Worm (Caenorhabditis elegans) whole organism, L2 larva: ENCODE results near the gene pqn-37.

Source experiments
- C34F6.9 ChIP-seq: fragments of 150-350 bp; optimal IDR thresholded peaks from 2 replicates; lab custom pipeline; 2014; ENCODE audit warnings: missing biosample characterization, missing genetic modification characterization
- F13H6.1 ChIP-seq: sonication (generic microtip); optimal IDR thresholded peaks from 2 replicates; lab custom pipeline; 2016; ENCODE audit warnings: missing genetic modification characterization, missing compliant biosample characterization
- alr-1 ChIP-seq: fragments of 150-350 bp; optimal IDR thresholded peaks from 2 replicates; lab custom pipeline; 2014; ENCODE audit warnings: missing biosample characterization, missing genetic modification characterization
- aly-2 ChIP-seq: fragments of 150-350 bp; optimal IDR thresholded peaks from 2 replicates; lab custom pipeline; 2014; ENCODE audit warnings: missing biosample characterization, missing genetic modification characterization
- ama-1 ChIP-seq: fragments of 150-350 bp; optimal IDR thresholded peaks from 2 replicates; lab custom pipeline; 2018; ENCODE audit warnings: inconsistent platforms
- blmp-1 ChIP-seq: sonication (generic microtip); optimal IDR thresholded peaks from 2 replicates; lab custom pipeline; 2017; ENCODE audit warnings: missing genetic modification characterization, mild to moderate bottlenecking, missing compliant biosample characterization, antibody characterized with exemption, moderate library complexity; ENCODE audit not compliant: insufficient read depth
- ceh-16 ChIP-seq: fragments of 150-350 bp; optimal IDR thresholded peaks from 2 replicates; lab custom pipeline; 2014; ENCODE audit warnings: missing biosample characterization, missing genetic modification characterization
- ceh-82 ChIP-seq: fragments of 150-350 bp; optimal IDR thresholded peaks from 2 replicates; lab custom pipeline; 2014; ENCODE audit warnings: missing biosample characterization, missing genetic modification characterization
- crh-2 ChIP-seq: sonication (generic microtip); optimal IDR thresholded peaks from 2 replicates; lab custom pipeline; 2017; ENCODE audit warnings: missing biosample characterization, missing genetic modification characterization
- dmd-4 ChIP-seq: sonication (generic microtip); optimal IDR thresholded peaks from 2 replicates; lab custom pipeline; 2017; ENCODE audit warnings: missing biosample characterization, missing genetic modification characterization
- elt-1 ChIP-seq: fragments of 150-350 bp; optimal IDR thresholded peaks from 2 replicates; lab custom pipeline; 2014; ENCODE audit warnings: missing biosample characterization, missing genetic modification characterization
- elt-3 ChIP-seq: sonication (generic microtip); optimal IDR thresholded peaks from 2 replicates; lab custom pipeline; 2017; ENCODE audit warnings: missing biosample characterization, missing genetic modification characterization
- fos-1 ChIP-seq: fragments of 150-350 bp; optimal IDR thresholded peaks from 2 replicates; lab custom pipeline; 2014; ENCODE audit warnings: missing biosample characterization, missing genetic modification characterization
- gmeb-1 ChIP-seq: fragments of 150-350 bp; optimal IDR thresholded peaks from 2 replicates; lab custom pipeline; 2014; ENCODE audit warnings: missing biosample characterization, missing genetic modification characterization
- lin-11 ChIP-seq: fragments of 150-350 bp; sonication (generic microtip); optimal IDR thresholded peaks from 2 replicates; lab custom pipeline; 2014; ENCODE audit warnings: missing biosample characterization, missing genetic modification characterization, inconsistent platforms, mixed read lengths
- lin-13 ChIP-seq: fragments of 150-350 bp; optimal IDR thresholded peaks from 2 replicates; lab custom pipeline; 2014; ENCODE audit warnings: missing biosample characterization, missing genetic modification reagents, missing genetic modification characterization
- lin-39 ChIP-seq: fragments of 150-350 bp; optimal IDR thresholded peaks from 2 replicates; lab custom pipeline; 2014; ENCODE audit warnings: missing biosample characterization, missing genetic modification reagents, missing genetic modification characterization
- lsy-2 ChIP-seq, 2 experiments: fragments of 150-350 bp in 1 of 2; sonication (generic microtip) in 1 of 2; optimal IDR thresholded peaks; 2 replicates each; lab custom pipeline; 2014 to 2017; ENCODE audit warnings: missing biosample characterization in 2 of 2, missing genetic modification characterization in 2 of 2
- mab-5 ChIP-seq: fragments of 150-350 bp; optimal IDR thresholded peaks from 2 replicates; lab custom pipeline; 2014; ENCODE audit warnings: missing biosample characterization, missing genetic modification characterization
- mbf-1 ChIP-seq: sonication (generic microtip); optimal IDR thresholded peaks from 2 replicates; lab custom pipeline; 2017; ENCODE audit warnings: missing biosample characterization, missing genetic modification characterization
- mdl-1 ChIP-seq, 2 experiments: fragments of 150-350 bp in 1 of 2; sonication (generic microtip) in 1 of 2; optimal IDR thresholded peaks; 2 replicates each; lab custom pipeline; 2017; ENCODE audit warnings: missing biosample characterization in 2 of 2, missing genetic modification characterization in 2 of 2
- nhr-10 ChIP-seq: sonication (generic microtip); optimal IDR thresholded peaks from 2 replicates; lab custom pipeline; 2017; ENCODE audit warnings: missing biosample characterization, missing genetic modification characterization
- nhr-11 ChIP-seq: fragments of 150-350 bp; optimal IDR thresholded peaks from 2 replicates; lab custom pipeline; 2014; ENCODE audit warnings: missing biosample characterization, missing genetic modification characterization
- nhr-12 ChIP-seq: fragments of 150-350 bp; optimal IDR thresholded peaks from 2 replicates; lab custom pipeline; 2014; ENCODE audit warnings: missing biosample characterization, missing genetic modification characterization
- nhr-129 ChIP-seq: fragments of 150-350 bp; optimal IDR thresholded peaks from 2 replicates; lab custom pipeline; 2014; ENCODE audit warnings: missing biosample characterization, missing genetic modification characterization
- nhr-21 ChIP-seq: fragments of 150-350 bp; optimal IDR thresholded peaks from 2 replicates; lab custom pipeline; 2014; ENCODE audit warnings: missing biosample characterization, missing genetic modification characterization
- nhr-237 ChIP-seq: fragments of 150-350 bp; optimal IDR thresholded peaks from 2 replicates; lab custom pipeline; 2014; ENCODE audit warnings: missing biosample characterization, missing genetic modification characterization
- nhr-25 ChIP-seq: fragments of 150-350 bp; sonication (generic microtip); optimal IDR thresholded peaks from 3 replicates; lab custom pipeline; 2014; ENCODE audit warnings: missing biosample characterization, missing genetic modification characterization
- nhr-77 ChIP-seq: fragments of 150-350 bp; optimal IDR thresholded peaks from 2 replicates; lab custom pipeline; 2014; ENCODE audit warnings: missing biosample characterization, missing genetic modification characterization
- peb-1 ChIP-seq: fragments of 150-350 bp; optimal IDR thresholded peaks from 2 replicates; lab custom pipeline; 2014; ENCODE audit warnings: missing biosample characterization, missing genetic modification characterization
- sem-4 ChIP-seq: fragments of 150-350 bp; optimal IDR thresholded peaks from 2 replicates; lab custom pipeline; 2014; ENCODE audit warnings: missing biosample characterization, missing genetic modification reagents, missing genetic modification characterization
- sma-3 ChIP-seq: sonication (generic microtip); optimal IDR thresholded peaks from 2 replicates; lab custom pipeline; 2016; ENCODE audit warnings: missing genetic modification reagents, missing genetic modification characterization, missing compliant biosample characterization
- sma-9 ChIP-seq, 2 experiments: fragments of 150-350 bp in 1 of 2; sonication (generic microtip) in 1 of 2; optimal IDR thresholded peaks; 2 replicates each; lab custom pipeline; 2014 to 2016; ENCODE audit warnings: missing genetic modification characterization in 2 of 2, mild to moderate bottlenecking in 1 of 2, missing biosample characterization in 1 of 2, missing compliant biosample characterization in 1 of 2, missing genetic modification reagents in 1 of 2, moderate library complexity in 1 of 2
- snpc-4 ChIP-seq: fragments of 150-350 bp; optimal IDR thresholded peaks from 2 replicates; lab custom pipeline; 2014; ENCODE audit warnings: missing biosample characterization, missing genetic modification characterization
- unc-39 ChIP-seq: fragments of 150-350 bp; optimal IDR thresholded peaks from 2 replicates; lab custom pipeline; 2014; ENCODE audit warnings: missing biosample characterization, missing genetic modification characterization
- unc-55 ChIP-seq: fragments of 150-350 bp; sonication (generic microtip); optimal IDR thresholded peaks from 3 replicates; lab custom pipeline; 2014; ENCODE audit warnings: missing biosample characterization, missing genetic modification reagents, missing genetic modification characterization
- unc-62 ChIP-seq: fragments of 150-350 bp; optimal IDR thresholded peaks from 2 replicates; lab custom pipeline; 2014; ENCODE audit warnings: missing biosample characterization, missing genetic modification reagents, missing genetic modification characterization
- zag-1 ChIP-seq: fragments of 150-350 bp; optimal IDR thresholded peaks from 2 replicates; lab custom pipeline; 2014; ENCODE audit warnings: missing biosample characterization, missing genetic modification characterization
- ztf-1 ChIP-seq: fragments of 200-800 bp; sonication (Bioruptor generic); conservative IDR thresholded peaks from 2 replicates; pipeline ENCODE4 v1.3.6; 2022; ENCODE audit warnings: missing genetic modification characterization, missing compliant biosample characterization
- ztf-11 ChIP-seq: sonication (generic microtip); optimal IDR thresholded peaks from 2 replicates; lab custom pipeline; 2017; ENCODE audit warnings: missing biosample characterization, missing genetic modification characterization

The pqn-37 gene

DNA sequence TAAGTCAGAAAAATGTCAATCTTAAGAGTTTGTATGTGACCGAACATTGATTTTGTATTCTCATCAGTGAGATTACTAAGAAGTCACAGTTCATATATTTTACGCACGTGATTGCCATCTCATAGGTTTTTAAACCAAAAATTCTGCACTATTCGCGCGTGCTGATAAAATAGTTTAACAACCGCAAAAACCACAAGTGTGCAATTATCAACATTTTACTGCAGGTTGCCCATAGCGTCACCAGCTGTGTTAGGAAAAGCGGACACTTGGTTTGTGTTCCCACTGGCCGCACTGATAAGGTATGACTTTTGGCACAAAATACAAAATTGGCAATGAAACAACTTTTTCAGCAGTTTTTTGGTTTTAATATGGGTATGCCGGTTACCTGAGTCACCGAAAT is 39.8 kb upstream of the pqn-37 start:
- TF ChIP-seq ama-1 (lab: Kevin White, UChicago) = no peak
- no peak for TF ChIP-seq peb-1 (tag; lab: Kevin White, UChicago)
- peak; percentile 85 for TF ChIP-seq sma-9 (GFP tag; optimal IDR thresholded peaks at IDR 0.05; lab: Kevin White, UChicago)
- no peak for TF ChIP-seq sma-9 (tag; optimal IDR thresholded peaks at IDR 0.05; lab: Kevin White, UChicago)
- no peak for TF ChIP-seq elt-1 (tag; lab: Kevin White, UChicago)
- peak; percentile 50 for TF ChIP-seq gmeb-1 (tag; lab: Kevin White, UChicago)
- no peak for TF ChIP-seq sem-4 (tag; lab: Kevin White, UChicago)
- no peak for TF ChIP-seq ceh-16 (tag; lab: Kevin White, UChicago)
- no peak for TF ChIP-seq nhr-129 (tag; lab: Kevin White, UChicago)
- peak; percentile 36 for TF ChIP-seq F13H6.1 (tag; lab: Kevin White, UChicago)
- TF ChIP-seq ztf-11 (tag; lab: Kevin White, UChicago) = no peak
- TF ChIP-seq mbf-1 (tag; lab: Kevin White, UChicago) = no peak
- TF ChIP-seq zag-1 = no peak
- no peak for TF ChIP-seq lin-39
- TF ChIP-seq unc-39 = no peak
- peak; percentile 83 for TF ChIP-seq fos-1 (tag; lab: Kevin White, UChicago)
- TF ChIP-seq lin-11 (tag; lab: Kevin White, UChicago) = no peak
- peak; percentile 18 for TF ChIP-seq sma-3
- TF ChIP-seq nhr-10 (tag; lab: Kevin White, UChicago) = no peak
- TF ChIP-seq ztf-1 (GFP tag; lab: Robert Waterston, UW) = no peak
- peak; percentile 46 for TF ChIP-seq crh-2 (tag; lab: Kevin White, UChicago)
- no peak for TF ChIP-seq nhr-21 (tag; lab: Kevin White, UChicago)
- TF ChIP-seq nhr-237 (tag; lab: Kevin White, UChicago) = no peak
- no peak for TF ChIP-seq nhr-11 (tag; lab: Kevin White, UChicago)
- TF ChIP-seq unc-55 (GFP tag; lab: Kevin White, UChicago) = no peak

ce11 chrX:3289183-3289582 is 38.9 kb upstream of the pqn-37 start, which contains the start of gene K09C4.4:
K09C4.4 (plus strand) TSS chrX:3289483.
- TF ChIP-seq fos-1 (tag; lab: Kevin White, UChicago) = no peak
- no peak for TF ChIP-seq nhr-11 (tag; lab: Kevin White, UChicago)
- TF ChIP-seq nhr-25 (tag; lab: Kevin White, UChicago) = no peak
- TF ChIP-seq ama-1 (lab: Kevin White, UChicago) = no peak
- no peak for TF ChIP-seq alr-1
- no peak for TF ChIP-seq ceh-82
- TF ChIP-seq mbf-1 (tag; lab: Kevin White, UChicago) = no peak
- TF ChIP-seq nhr-12 = no peak
- TF ChIP-seq ceh-16 (tag; lab: Kevin White, UChicago) = no peak
- no peak for TF ChIP-seq ztf-11 (tag; lab: Kevin White, UChicago)

DNA sequence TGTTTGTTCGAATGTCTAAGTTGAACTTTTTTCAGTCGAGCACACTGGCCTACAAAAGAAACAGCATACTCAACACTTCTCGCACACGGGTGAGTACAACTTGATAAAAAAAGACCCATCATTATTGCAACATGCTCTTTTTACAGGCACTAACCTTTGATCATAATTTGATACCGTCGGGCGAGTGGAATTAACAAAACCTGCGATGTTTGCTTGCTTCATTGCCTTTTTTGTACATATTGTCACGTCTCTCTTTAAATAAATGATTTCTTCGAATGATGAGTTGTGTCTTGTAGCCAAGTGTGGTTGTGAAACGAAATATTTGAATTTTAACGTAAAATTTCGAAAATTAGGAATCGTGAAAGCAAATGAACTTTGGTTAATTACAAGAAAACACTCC is 35.1 kb upstream of the pqn-37 start:
- TF ChIP-seq ceh-82 (no peak), lin-13 (GFP tag; lab: Kevin White, UChicago) (no peak), blmp-1 (tag; lab: Kevin White, UChicago) (no peak), nhr-11 (tag; lab: Kevin White, UChicago) (no peak), gmeb-1 (tag; lab: Kevin White, UChicago) (peak; percentile 17), sma-9 (GFP tag; optimal IDR thresholded peaks at IDR 0.05; lab: Kevin White, UChicago) (peak; percentile 81), sma-9 (tag; optimal IDR thresholded peaks at IDR 0.05; lab: Kevin White, UChicago) (no peak), dmd-4 (no peak), nhr-129 (tag; lab: Kevin White, UChicago) (no peak), ztf-11 (tag; lab: Kevin White, UChicago) (no peak), nhr-77 (tag; lab: Kevin White, UChicago) (no peak), C34F6.9 (tag; lab: Kevin White, UChicago) (no peak), nhr-21 (tag; lab: Kevin White, UChicago) (no peak), mbf-1 (tag; lab: Kevin White, UChicago) (no peak), snpc-4 (no peak), nhr-10 (tag; lab: Kevin White, UChicago) (no peak), fos-1 (tag; lab: Kevin White, UChicago) (peak; percentile 80), lin-39 (no peak), elt-3 (no peak), F13H6.1 (tag; lab: Kevin White, UChicago) (peak; percentile 5), mab-5 (tag; lab: Kevin White, UChicago) (no peak), ztf-1 (GFP tag; lab: Robert Waterston, UW) (no peak), mdl-1 (tag; optimal IDR thresholded peaks at IDR 0.05; lab: Kevin White, UChicago) (no peak), zag-1 (no peak), crh-2 (tag; lab: Kevin White, UChicago) (peak; percentile 44), sem-4 (tag; lab: Kevin White, UChicago) (no peak), lsy-2 (tag; optimal IDR thresholded peaks at IDR 0.05; lab: Kevin White, UChicago) (no peak), unc-62 (GFP tag; lab: Kevin White, UChicago) (no peak), peb-1 (tag; lab: Kevin White, UChicago) (no peak), aly-2 (tag; lab: Kevin White, UChicago) (no peak), nhr-237 (tag; lab: Kevin White, UChicago) (no peak), unc-55 (GFP tag; lab: Kevin White, UChicago) (no peak)
